Fruit fly (Drosophila melanogaster): ENCODE results near the gene Roc1a.
A peak's percentile ranks its signal among the peaks of the same experiment; 100 is the strongest.

The Roc1a gene

dm6 chrX:686437-686972 is 39.4 kb downstream of the Roc1a start, which contains the start of gene sdk (continued):
- peak; percentile 79 for TF ChIP-seq Aef1 (GFP tag; IDR thresholded peaks at IDR 0.05)
- TF ChIP-seq B-H2 (GFP tag; optimal IDR thresholded peaks at IDR 0.05), result peak; percentile 72
- TF ChIP-seq CG8765 (GFP tag; IDR thresholded peaks at IDR 0.05), result peak; percentile 67; the same call in 1 of the 2 replicates
- TF ChIP-seq CG17829 (tag; optimal IDR thresholded peaks at IDR 0.05), result peak; percentile 92
- peak; percentile 76 for TF ChIP-seq HmgD (GFP tag; optimal IDR thresholded peaks at IDR 0.05)
- TF ChIP-seq ase (GFP tag; IDR thresholded peaks at IDR 0.05), result peak; percentile 84
- TF ChIP-seq Mes4 (GFP tag; optimal IDR thresholded peaks at IDR 0.05), result peak; percentile 91
- TF ChIP-seq C15 (GFP tag; IDR thresholded peaks at IDR 0.05), result 0 out of 3 replicates have a peak, but pooled peaks have one; percentile 27
- peak; percentile 85 for TF ChIP-seq CG1233 (GFP tag; optimal IDR thresholded peaks at IDR 0.05)
- peak; percentile 79 for TF ChIP-seq CG2116 (GFP tag; optimal IDR thresholded peaks at IDR 0.05)
- TF ChIP-seq grn (GFP tag; optimal IDR thresholded peaks at IDR 0.05), result peak; percentile 42
- TF ChIP-seq hkb (optimal IDR thresholded peaks at IDR 0.05), result peak; percentile 88
- TF ChIP-seq hkb (GFP tag; IDR thresholded peaks at IDR 0.05), result peak; percentile 91
- peak; percentile 82 for TF ChIP-seq CG32772 (GFP tag; IDR thresholded peaks at IDR 0.05)
- TF ChIP-seq bigmax (GFP tag; optimal IDR thresholded peaks at IDR 0.05), result peak; percentile 6
- peak; percentile 85 for TF ChIP-seq fu2 (GFP tag; optimal IDR thresholded peaks at IDR 0.05)
- peak; percentile 90 for TF ChIP-seq run (tag; optimal IDR thresholded peaks at IDR 0.05)
- no peak for TF ChIP-seq usp (GFP tag; optimal IDR thresholded peaks at IDR 0.05)
- peak; percentile 94 for TF ChIP-seq CG16863 (GFP tag; optimal IDR thresholded peaks at IDR 0.05)
- peak; percentile 51 for TF ChIP-seq CG17912 (GFP tag; optimal IDR thresholded peaks at IDR 0.05)
- peak; percentile 73 for TF ChIP-seq Neu2 (GFP tag; optimal IDR thresholded peaks at IDR 0.05; ENCODE audit: borderline replicate concordance)
- peak; percentile 87 for TF ChIP-seq CG17359 (tag; optimal IDR thresholded peaks at IDR 0.05)
- TF ChIP-seq Lim3 (GFP tag; IDR thresholded peaks at IDR 0.05), result no peak
- TF ChIP-seq pnt (GFP tag; optimal IDR thresholded peaks at IDR 0.05), result peak; percentile 93
- TF ChIP-seq ind (GFP tag; optimal IDR thresholded peaks at IDR 0.05), result peak; percentile 92
- peak; percentile 89 to 90 for TF ChIP-seq bsh (GFP tag; optimal IDR thresholded peaks at IDR 0.05)
- TF ChIP-seq chm (GFP tag; IDR thresholded peaks at IDR 0.05), result peak; percentile 79
- TF ChIP-seq nom (GFP tag; optimal IDR thresholded peaks at IDR 0.05), result peak; percentile 83
- TF ChIP-seq CG5180 (GFP tag; optimal IDR thresholded peaks at IDR 0.05), result peak; percentile 88
- peak; percentile 48 for TF ChIP-seq Rx (GFP tag; IDR thresholded peaks at IDR 0.05)
- TF ChIP-seq fd102C (GFP tag; optimal IDR thresholded peaks at IDR 0.05), result peak; percentile 62
- TF ChIP-seq CG2202 (tag; optimal IDR thresholded peaks at IDR 0.05), result peak; percentile 87
- TF ChIP-seq dmrt11E (tag; optimal IDR thresholded peaks at IDR 0.05), result peak; percentile 90
- peak; percentile 91 for TF ChIP-seq so (GFP tag; IDR thresholded peaks at IDR 0.05)
- TF ChIP-seq sima (GFP tag; optimal IDR thresholded peaks at IDR 0.05), result peak; percentile 61
- peak; percentile 83 for TF ChIP-seq rib (GFP tag; IDR thresholded peaks at IDR 0.05)
- TF ChIP-seq Asciz (GFP tag; optimal IDR thresholded peaks at IDR 0.05), result peak; percentile 83

dm6 chrX:687330-688078 is 40.4 kb downstream of the Roc1a start:
- peak; percentile 67; the same call in 1 of the 4 replicates for TF ChIP-seq chinmo (GFP tag; IDR thresholded peaks at IDR 0.05; ENCODE audit: partially characterized antibody)
- TF ChIP-seq Bteb2 (GFP tag; optimal IDR thresholded peaks at IDR 0.05), result no peak
- TF ChIP-seq lbe (GFP tag; optimal IDR thresholded peaks at IDR 0.05), result no peak
- TF ChIP-seq CG10462 (GFP tag; optimal IDR thresholded peaks at IDR 0.05), result no peak
- TF ChIP-seq Taf1 (GFP tag; IDR thresholded peaks at IDR 0.05), result no peak
- no peak for TF ChIP-seq CG7745 (tag; optimal IDR thresholded peaks at IDR 0.05)
- TF ChIP-seq cg (GFP tag; optimal IDR thresholded peaks at IDR 0.05), result peak; percentile 62
- no peak for TF ChIP-seq tna (GFP tag; IDR thresholded peaks at IDR 0.05; ENCODE audit: partially characterized antibody)
- TF ChIP-seq Trl (optimal IDR thresholded peaks at IDR 0.05), result peak; percentile 67 to 86
- no peak for TF ChIP-seq Trl (GFP tag; optimal IDR thresholded peaks at IDR 0.05)
- TF ChIP-seq CG12219 (GFP tag; optimal IDR thresholded peaks at IDR 0.05), result no peak
- no peak for TF ChIP-seq CG11504 (tag; optimal IDR thresholded peaks at IDR 0.05)
- TF ChIP-seq CG10366 (GFP tag; IDR thresholded peaks at IDR 0.05), result no peak
- TF ChIP-seq org-1 (GFP tag; optimal IDR thresholded peaks at IDR 0.05), result no peak
- TF ChIP-seq jumu (GFP tag; optimal IDR thresholded peaks at IDR 0.05), result no peak
- no peak for TF ChIP-seq grn (GFP tag; optimal IDR thresholded peaks at IDR 0.05)
